Fruit fly (Drosophila melanogaster) whole organism, prepupa: Measurements from ENCODE around the gene CG14074.

Source experiments
- Blimp-1 ChIP-seq: fragments of 200-800 bp; sonication (Bioruptor generic); optimal IDR thresholded peaks from 3 replicates; lab custom pipeline; 2017; ENCODE audit warnings: missing biosample characterization, missing genetic modification characterization, mild to moderate bottlenecking, moderate library complexity, missing genetic modification reagents
- CG10669 ChIP-seq: fragments of 200-800 bp; sonication (Bioruptor generic); optimal IDR thresholded peaks from 3 replicates; lab custom pipeline; 2018; ENCODE audit warnings: missing biosample characterization, mild to moderate bottlenecking, missing genetic modification characterization, moderate library complexity
- CG11294 ChIP-seq: fragments of 200-800 bp; sonication (Bioruptor generic); IDR thresholded peaks from 2 replicates; pipeline ENCODE4 v1.3.6; 2022; ENCODE audit warnings: missing biosample characterization, missing genetic modification characterization
- CG11762 ChIP-seq: fragments of 200-800 bp; sonication (Bioruptor generic); optimal IDR thresholded peaks from 3 replicates; lab custom pipeline; 2016; ENCODE audit warnings: missing biosample characterization, missing genetic modification characterization; ENCODE audit not compliant: insufficient read depth
- CG11902 ChIP-seq: fragments of 200-800 bp; sonication (Bioruptor generic); optimal IDR thresholded peaks from 3 replicates; lab custom pipeline; 2016; ENCODE audit warnings: missing biosample characterization, missing genetic modification characterization
- CG1621 ChIP-seq: fragments of 200-800 bp; sonication (Bioruptor generic); optimal IDR thresholded peaks from 3 replicates; lab custom pipeline; 2018; ENCODE audit warnings: missing biosample characterization, mild to moderate bottlenecking, missing genetic modification characterization
- CG3032 ChIP-seq: fragments of 200-800 bp; optimal IDR thresholded peaks from 2 replicates; lab custom pipeline; 2019; ENCODE audit warnings: missing biosample characterization, mild to moderate bottlenecking, missing genetic modification characterization, moderate library complexity
- CG31627 ChIP-seq: fragments of 200-800 bp; sonication (Bioruptor generic); optimal IDR thresholded peaks from 3 replicates; lab custom pipeline; 2016; ENCODE audit warnings: missing biosample characterization, missing genetic modification characterization
- CG32006 ChIP-seq: fragments of 200-800 bp; sonication (Bioruptor generic); optimal IDR thresholded peaks from 3 replicates; lab custom pipeline; 2017; ENCODE audit warnings: missing biosample characterization, mild to moderate bottlenecking, missing genetic modification characterization
- CG34406 ChIP-seq: fragments of 200-800 bp; sonication (Bioruptor generic); optimal IDR thresholded peaks from 3 replicates; lab custom pipeline; 2016; ENCODE audit warnings: missing biosample characterization, missing genetic modification characterization
- CG3919 ChIP-seq: fragments of 200-800 bp; sonication (Bioruptor generic); optimal IDR thresholded peaks from 3 replicates; lab custom pipeline; 2016; ENCODE audit warnings: missing biosample characterization, missing genetic modification characterization
- CG4318 ChIP-seq: fragments of 200-800 bp; sonication (Bioruptor generic); optimal IDR thresholded peaks from 3 replicates; lab custom pipeline; 2017; ENCODE audit warnings: missing biosample characterization, mild to moderate bottlenecking, missing genetic modification characterization
- CG6163 ChIP-seq: fragments of 200-800 bp; sonication (Bioruptor generic); IDR thresholded peaks from 3 replicates; pipeline ENCODE4 v1.3.6; 2022; ENCODE audit warnings: missing biosample characterization, missing genetic modification characterization
- CG6276 ChIP-seq: fragments of 200-800 bp; sonication (Bioruptor generic); optimal IDR thresholded peaks from 2 replicates; lab custom pipeline; 2017; ENCODE audit warnings: missing biosample characterization, mild to moderate bottlenecking, missing genetic modification characterization
- CG6792 ChIP-seq: fragments of 200-800 bp; sonication (Bioruptor generic); optimal IDR thresholded peaks from 3 replicates; lab custom pipeline; 2016; ENCODE audit warnings: missing biosample characterization, missing genetic modification characterization
- CG6808 ChIP-seq: fragments of 200-800 bp; sonication (Bioruptor generic); optimal IDR thresholded peaks from 3 replicates; lab custom pipeline; 2017; ENCODE audit warnings: missing biosample characterization, missing genetic modification characterization, mild to moderate bottlenecking, moderate library complexity, missing genetic modification reagents
- CG6854 ChIP-seq: fragments of 200-800 bp; sonication (Bioruptor generic); optimal IDR thresholded peaks from 2 replicates; lab custom pipeline; 2017; ENCODE audit warnings: missing biosample characterization, mild to moderate bottlenecking, missing genetic modification characterization
- CG7368 ChIP-seq: fragments of 200-800 bp; sonication (Bioruptor generic); optimal IDR thresholded peaks from 3 replicates; lab custom pipeline; 2016; ENCODE audit warnings: missing biosample characterization, missing genetic modification characterization
- CG8119 ChIP-seq: fragments of 200-800 bp; sonication (Bioruptor generic); IDR thresholded peaks from 3 replicates; pipeline ENCODE4 v1.3.6; 2022; ENCODE audit warnings: missing biosample characterization, missing genetic modification characterization
- CG9139 ChIP-seq: fragments of 200-800 bp; sonication (Bioruptor generic); optimal IDR thresholded peaks from 3 replicates; lab custom pipeline; 2017; ENCODE audit warnings: missing biosample characterization, mild to moderate bottlenecking, missing genetic modification characterization
- Eip75B ChIP-seq: fragments of 200-800 bp; sonication (Bioruptor generic); optimal IDR thresholded peaks from 3 replicates; lab custom pipeline; 2016; ENCODE audit warnings: missing biosample characterization, missing genetic modification characterization
- Eip93F ChIP-seq: fragments of 200-800 bp; sonication (Bioruptor generic); optimal IDR thresholded peaks from 2 replicates; lab custom pipeline; 2016; ENCODE audit warnings: missing biosample characterization, mild to moderate bottlenecking, missing genetic modification characterization
- Ets21C ChIP-seq: fragments of 200-800 bp; sonication (Bioruptor generic); optimal IDR thresholded peaks from 3 replicates; lab custom pipeline; 2016; ENCODE audit warnings: missing biosample characterization, missing genetic modification characterization
- Ets96B ChIP-seq: fragments of 200-800 bp; optimal IDR thresholded peaks from 2 replicates; lab custom pipeline; 2019; ENCODE audit warnings: missing biosample characterization, mild to moderate bottlenecking, missing genetic modification characterization, moderate library complexity
- Gug ChIP-seq: fragments of 200-800 bp; sonication (Bioruptor generic); IDR thresholded peaks from 2 replicates; pipeline ENCODE4 v1.3.6; 2022; ENCODE audit warnings: missing biosample characterization, missing genetic modification characterization
- Hr39 ChIP-seq: fragments of 200-800 bp; sonication (Bioruptor generic); optimal IDR thresholded peaks from 2 replicates; lab custom pipeline; 2016; ENCODE audit warnings: missing biosample characterization, missing genetic modification characterization
- Hr4 ChIP-seq: fragments of 200-800 bp; sonication (Bioruptor generic); optimal IDR thresholded peaks from 3 replicates; lab custom pipeline; 2016; ENCODE audit warnings: missing biosample characterization, missing genetic modification characterization
- Lpt ChIP-seq: fragments of 200-800 bp; sonication (Bioruptor generic); optimal IDR thresholded peaks from 3 replicates; lab custom pipeline; 2016; ENCODE audit warnings: missing biosample characterization, missing genetic modification characterization
- Met ChIP-seq: fragments of 200-800 bp; sonication (Bioruptor generic); optimal IDR thresholded peaks from 3 replicates; lab custom pipeline; 2016; ENCODE audit warnings: missing biosample characterization, missing genetic modification characterization
- OdsH ChIP-seq: fragments of 200-800 bp; sonication (Bioruptor generic); optimal IDR thresholded peaks from 3 replicates; lab custom pipeline; 2016; ENCODE audit warnings: missing biosample characterization, missing genetic modification characterization
- Smox ChIP-seq: fragments of 200-800 bp; sonication (Bioruptor generic); optimal IDR thresholded peaks from 3 replicates; lab custom pipeline; 2016; ENCODE audit warnings: missing biosample characterization, missing genetic modification characterization
- Sox102F ChIP-seq: fragments of 200-800 bp; sonication (Bioruptor generic); optimal IDR thresholded peaks from 2 replicates; lab custom pipeline; 2016; ENCODE audit warnings: missing biosample characterization, mild to moderate bottlenecking, missing genetic modification characterization
- Sox14 ChIP-seq: fragments of 200-800 bp; sonication (Bioruptor generic); optimal IDR thresholded peaks from 3 replicates; lab custom pipeline; 2016; ENCODE audit warnings: missing biosample characterization, missing genetic modification characterization
- Sox15 ChIP-seq: fragments of 200-800 bp; sonication (Bioruptor generic); optimal IDR thresholded peaks from 3 replicates; lab custom pipeline; 2016; ENCODE audit warnings: missing biosample characterization, missing genetic modification characterization
- achi ChIP-seq: fragments of 200-800 bp; sonication (Bioruptor generic); optimal IDR thresholded peaks from 3 replicates; lab custom pipeline; 2016; ENCODE audit warnings: missing biosample characterization, missing genetic modification characterization
- acj6 ChIP-seq: fragments of 200-800 bp; sonication (Bioruptor generic); optimal IDR thresholded peaks from 3 replicates; lab custom pipeline; 2016; ENCODE audit warnings: missing biosample characterization, missing genetic modification characterization
- cyc ChIP-seq: fragments of 200-800 bp; sonication (Bioruptor generic); optimal IDR thresholded peaks from 3 replicates; lab custom pipeline; 2016; ENCODE audit warnings: missing biosample characterization, missing genetic modification characterization
- dac ChIP-seq: fragments of 200-800 bp; sonication (Bioruptor generic); optimal IDR thresholded peaks from 2 replicates; lab custom pipeline; 2017; ENCODE audit warnings: missing biosample characterization, mild to moderate bottlenecking, missing genetic modification characterization
- dsx ChIP-seq: fragments of 200-800 bp; optimal IDR thresholded peaks from 3 replicates; lab custom pipeline; 2019; ENCODE audit warnings: missing biosample characterization, mild to moderate bottlenecking, missing genetic modification characterization, moderate library complexity; ENCODE audit not compliant: poor library complexity, severe bottlenecking
- eg ChIP-seq: fragments of 200-800 bp; sonication (Bioruptor generic); IDR thresholded peaks from 3 replicates; pipeline ENCODE4 v1.3.6; 2022; ENCODE audit warnings: missing biosample characterization, missing genetic modification characterization
- fd59A ChIP-seq: fragments of 200-800 bp; sonication (Bioruptor generic); optimal IDR thresholded peaks from 2 replicates; lab custom pipeline; 2017; ENCODE audit warnings: missing biosample characterization, mild to moderate bottlenecking, missing genetic modification characterization, missing genetic modification reagents
- fd85E ChIP-seq: fragments of 200-800 bp; sonication (Bioruptor generic); optimal IDR thresholded peaks from 3 replicates; lab custom pipeline; 2016; ENCODE audit warnings: missing biosample characterization, missing genetic modification characterization
- fkh ChIP-seq: fragments of 200-800 bp; sonication (Bioruptor generic); optimal IDR thresholded peaks from 3 replicates; lab custom pipeline; 2017; ENCODE audit warnings: missing biosample characterization, mild to moderate bottlenecking, missing genetic modification characterization, moderate library complexity
- lz ChIP-seq: fragments of 200-800 bp; sonication (Bioruptor generic); optimal IDR thresholded peaks from 3 replicates; lab custom pipeline; 2016; ENCODE audit warnings: missing biosample characterization, missing genetic modification characterization
- net ChIP-seq: fragments of 200-800 bp; sonication (Bioruptor generic); optimal IDR thresholded peaks from 3 replicates; lab custom pipeline; 2016; ENCODE audit warnings: missing biosample characterization, missing genetic modification characterization
- salr ChIP-seq, 2 experiments: fragments of 200-800 bp; sonication (Bioruptor generic); optimal IDR thresholded peaks; 3 replicates each; lab custom pipeline; 2016 to 2018; ENCODE audit warnings: missing biosample characterization in 2 of 2, missing genetic modification characterization in 2 of 2, mild to moderate bottlenecking in 1 of 2
- spab ChIP-seq: fragments of 200-800 bp; sonication (Bioruptor generic); optimal IDR thresholded peaks from 2 replicates; lab custom pipeline; 2017; ENCODE audit warnings: missing biosample characterization, mild to moderate bottlenecking, missing genetic modification characterization, missing genetic modification reagents
- topi ChIP-seq: fragments of 200-800 bp; sonication (Bioruptor generic); optimal IDR thresholded peaks from 3 replicates; lab custom pipeline; 2016; ENCODE audit warnings: missing biosample characterization, missing genetic modification characterization

Gene CG14074

dm6 chr3L:18869035-18869826 is 3.2 kb downstream of the CG14074 start, which contains the start of gene Grx1 (continued):
- peak; percentile 60 for TF ChIP-seq Met (GFP tag; lab: Kevin White, UChicago)
- no peak for TF ChIP-seq CG11294
- TF ChIP-seq Ets21C = peak; percentile 38
- peak; percentile 64 for TF ChIP-seq Eip75B (GFP tag; lab: Kevin White, UChicago)
- no peak for TF ChIP-seq dac (GFP tag; lab: Kevin White, UChicago)
- peak; percentile 61 for TF ChIP-seq Sox102F (GFP tag; lab: Kevin White, UChicago)
- TF ChIP-seq CG6792 (GFP tag; lab: Kevin White, UChicago) = peak; percentile 53
- TF ChIP-seq CG3919 (GFP tag; lab: Kevin White, UChicago) = peak; percentile 69

dm6 chr3L:18870027-18870426 is 4.0 kb downstream of the CG14074 start, which contains the start of gene Blos3:
TSS of gene Blos3 (plus strand) at chr3L:18870224.
- TF ChIP-seq Sox14 (GFP tag; lab: Kevin White, UChicago) (peak; percentile 58), CG6276 (GFP tag; lab: Kevin White, UChicago) (no peak), salr (GFP tag; optimal IDR thresholded peaks at IDR 0.05; lab: Kevin White, UChicago) (no peak), fkh (GFP tag; lab: Kevin White, UChicago) (peak; percentile 85), topi (GFP tag; lab: Kevin White, UChicago) (no peak), CG34406 (GFP tag; lab: Kevin White, UChicago) (no peak), achi (GFP tag; lab: Kevin White, UChicago) (no peak), CG11902 (GFP tag; lab: Kevin White, UChicago) (peak; percentile 41), net (no peak), Hr39 (GFP tag; lab: Kevin White, UChicago) (peak; percentile 68), Sox102F (GFP tag; lab: Kevin White, UChicago) (no peak), CG11762 (no peak), CG7368 (GFP tag; lab: Kevin White, UChicago) (no peak), Lpt (GFP tag; lab: Kevin White, UChicago) (no peak), cyc (peak; percentile 63), fd59A (GFP tag; lab: Kevin White, UChicago) (no peak), Sox15 (peak; percentile 40), Eip93F (GFP tag; lab: Kevin White, UChicago) (peak; percentile 16), CG32006 (GFP tag; lab: Kevin White, UChicago) (no peak), CG4318 (GFP tag; lab: Kevin White, UChicago) (no peak), lz (GFP tag; lab: Kevin White, UChicago) (peak; percentile 69), eg (GFP tag; lab: Robert Waterston, UW) (no peak; the same call in 2 of the 3 replicates), fd85E (GFP tag; lab: Kevin White, UChicago) (peak; percentile 2), CG6163 (GFP tag; lab: Robert Waterston, UW) (no peak; the same call in 2 of the 3 replicates), Blimp-1 (no peak), CG1621 (tag; lab: Kevin White, UChicago) (peak; percentile 43), OdsH (no peak), CG31627 (GFP tag; lab: Kevin White, UChicago) (peak; percentile 77), dsx (GFP tag; lab: Kevin White, UChicago) (no peak), Gug (GFP tag; lab: Robert Waterston, UW) (no peak), CG11294 (no peak), Ets96B (tag; lab: Kevin White, UChicago) (peak; percentile 20), spab (GFP tag; lab: Kevin White, UChicago) (no peak), CG8119 (peak; percentile 47; the same call in 1 of the 3 replicates), Hr4 (GFP tag; lab: Kevin White, UChicago) (no peak), CG6854 (GFP tag; lab: Kevin White, UChicago) (no peak), acj6 (peak; percentile 52), CG9139 (GFP tag; lab: Kevin White, UChicago) (no peak), CG10669 (GFP tag; lab: Kevin White, UChicago) (no peak), Met (GFP tag; lab: Kevin White, UChicago) (no peak), CG3032 (tag; lab: Kevin White, UChicago) (peak; percentile 40), Smox (GFP tag; lab: Kevin White, UChicago) (no peak), CG6808 (GFP tag; lab: Kevin White, UChicago) (no peak)
